Worm (Caenorhabditis elegans) whole organism, mixed stage, embryonic: Measurements from ENCODE around the gene B0393.9.
"Not testable (repeated sequence)": the region's sequence is repeated elsewhere in the genome, so short reads cannot be mapped to it uniquely, and the experiment has no call there.

ENCODE experiments used
- bed-3 ChIP-seq: fragments of 200-800 bp; sonication (Bioruptor generic); optimal IDR thresholded peaks from 3 replicates; lab custom pipeline; 2018; ENCODE audit warnings: mild to moderate bottlenecking, missing genetic modification characterization, moderate library complexity, missing compliant biosample characterization
- blmp-1 ChIP-seq: fragments of 150-350 bp; optimal IDR thresholded peaks from 2 replicates; lab custom pipeline; 2014; ENCODE audit warnings: missing biosample characterization, missing genetic modification characterization
- ceh-39 ChIP-seq: fragments of 150-350 bp; optimal IDR thresholded peaks from 2 replicates; lab custom pipeline; 2014; ENCODE audit warnings: missing biosample characterization, missing genetic modification characterization
- ceh-43 ChIP-seq: fragments of 200-800 bp; sonication (Bioruptor generic); optimal IDR thresholded peaks from 2 replicates; lab custom pipeline; 2018; ENCODE audit warnings: mild to moderate bottlenecking, missing genetic modification characterization, moderate library complexity, missing compliant biosample characterization
- ces-1 ChIP-seq: fragments of 150-350 bp; optimal IDR thresholded peaks from 2 replicates; lab custom pipeline; 2014; ENCODE audit warnings: missing biosample characterization, missing genetic modification reagents, missing genetic modification characterization
- cnd-1 ChIP-seq: fragments of 200-800 bp; sonication (Bioruptor generic); optimal IDR thresholded peaks from 2 replicates; lab custom pipeline; 2018; ENCODE audit warnings: mild to moderate bottlenecking, missing genetic modification characterization, missing compliant biosample characterization
- drap-1 ChIP-seq: fragments of 200-800 bp; sonication (Bioruptor generic); optimal IDR thresholded peaks from 3 replicates; lab custom pipeline; 2018; ENCODE audit warnings: mild to moderate bottlenecking, missing genetic modification characterization, missing compliant biosample characterization
- elt-1 ChIP-seq: sonication (generic microtip); optimal IDR thresholded peaks from 2 replicates; lab custom pipeline; 2017; ENCODE audit warnings: missing genetic modification characterization, mild to moderate bottlenecking, missing compliant biosample characterization, antibody characterized with exemption, moderate library complexity, borderline replicate concordance; ENCODE audit not compliant: insufficient read depth
- elt-3 ChIP-seq: fragments of 150-350 bp; optimal IDR thresholded peaks from 2 replicates; lab custom pipeline; 2014; ENCODE audit warnings: missing biosample characterization, missing genetic modification characterization
- flh-1 ChIP-seq: fragments of 200-800 bp; sonication (Bioruptor generic); optimal IDR thresholded peaks from 2 replicates; lab custom pipeline; 2018; ENCODE audit warnings: mild to moderate bottlenecking, missing genetic modification characterization, moderate library complexity, missing compliant biosample characterization
- hlh-1 ChIP-seq: fragments of 150-350 bp; optimal IDR thresholded peaks from 2 replicates; lab custom pipeline; 2014; ENCODE audit warnings: missing biosample characterization, missing genetic modification reagents, missing genetic modification characterization
- lin-13 ChIP-seq: fragments of 150-350 bp; optimal IDR thresholded peaks from 2 replicates; lab custom pipeline; 2014; ENCODE audit warnings: missing biosample characterization, missing genetic modification characterization
- lsy-2 ChIP-seq: fragments of 150-350 bp; optimal IDR thresholded peaks from 2 replicates; lab custom pipeline; 2014; ENCODE audit warnings: missing biosample characterization, missing genetic modification characterization
- mab-5 ChIP-seq: fragments of 150-350 bp; optimal IDR thresholded peaks from 2 replicates; lab custom pipeline; 2014; ENCODE audit warnings: missing biosample characterization, missing genetic modification characterization
- mep-1 ChIP-seq: fragments of 150-350 bp; optimal IDR thresholded peaks from 2 replicates; lab custom pipeline; 2017; ENCODE audit warnings: missing biosample characterization, missing genetic modification reagents, missing genetic modification characterization, inconsistent platforms
- mls-2 ChIP-seq: sonication (generic microtip); optimal IDR thresholded peaks from 2 replicates; lab custom pipeline; 2016; ENCODE audit warnings: mild to moderate bottlenecking, missing genetic modification characterization, moderate library complexity, missing compliant biosample characterization
- nhr-2 ChIP-seq: fragments of 150-350 bp; optimal IDR thresholded peaks from 2 replicates; lab custom pipeline; 2014; ENCODE audit warnings: missing biosample characterization, missing genetic modification characterization
- nhr-237 ChIP-seq: fragments of 150-350 bp; optimal IDR thresholded peaks from 2 replicates; lab custom pipeline; 2014; ENCODE audit warnings: missing biosample characterization, missing genetic modification characterization
- nhr-28 ChIP-seq: fragments of 150-350 bp; optimal IDR thresholded peaks from 2 replicates; lab custom pipeline; 2014; ENCODE audit warnings: missing biosample characterization, missing genetic modification characterization
- nhr-76 ChIP-seq: sonication (generic microtip); optimal IDR thresholded peaks from 2 replicates; lab custom pipeline; 2017; ENCODE audit warnings: missing biosample characterization, missing genetic modification characterization
- pha-4 ChIP-seq: fragments of 150-350 bp; optimal IDR thresholded peaks from 2 replicates; lab custom pipeline; 2018; ENCODE audit warnings: missing biosample characterization, missing genetic modification reagents, missing genetic modification characterization
- snpc-4 ChIP-seq: fragments of 150-350 bp; optimal IDR thresholded peaks from 2 replicates; lab custom pipeline; 2014; ENCODE audit warnings: missing biosample characterization, missing genetic modification characterization
- sptf-1 ChIP-seq: sonication (generic microtip); optimal IDR thresholded peaks from 2 replicates; lab custom pipeline; 2017; ENCODE audit warnings: mild to moderate bottlenecking, missing genetic modification characterization, moderate library complexity, missing compliant biosample characterization
- unc-120 ChIP-seq: sonication (generic microtip); optimal IDR thresholded peaks from 2 replicates; lab custom pipeline; 2017; ENCODE audit warnings: missing genetic modification characterization, missing compliant biosample characterization; ENCODE audit not compliant: poor library complexity, severe bottlenecking
- ztf-11 ChIP-seq: fragments of 150-350 bp; optimal IDR thresholded peaks from 2 replicates; lab custom pipeline; 2014; ENCODE audit warnings: missing biosample characterization, missing genetic modification characterization

B0393.9 gene

DNA sequence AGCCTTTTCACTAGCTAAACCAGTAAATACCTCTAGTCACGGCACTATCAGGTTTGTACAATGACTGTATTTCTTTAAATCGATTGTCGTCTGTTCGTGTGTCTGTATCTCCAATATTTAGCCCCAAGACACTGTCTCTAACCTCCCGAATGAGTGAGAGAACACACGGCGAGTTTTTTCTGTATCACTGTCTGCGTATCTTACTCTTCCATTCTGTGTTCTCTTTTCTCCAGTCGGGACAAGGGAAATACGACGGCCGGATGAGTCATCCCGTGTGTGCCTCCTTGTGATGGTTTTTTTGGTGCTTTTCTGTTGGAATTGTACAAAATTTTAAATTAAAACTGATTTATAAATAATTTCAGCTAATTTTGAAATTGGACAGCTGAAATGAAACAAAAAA lies 16.1 kb upstream of the B0393.9 start:
- TF ChIP-seq ceh-39, result peak; percentile 69
- TF ChIP-seq nhr-2 (tag; lab: Kevin White, UChicago), result peak; percentile 31
- TF ChIP-seq mep-1 (tag; lab: Kevin White, UChicago), result peak; percentile 42
- TF ChIP-seq elt-1 (tag; lab: Kevin White, UChicago), result no peak
- TF ChIP-seq lsy-2 (tag; lab: Kevin White, UChicago), result peak; percentile 14
- TF ChIP-seq pha-4, result peak; percentile 68
- TF ChIP-seq hlh-1 (tag; lab: Kevin White, UChicago), result peak; percentile 16
- peak; percentile 68 for TF ChIP-seq nhr-237 (tag; lab: Kevin White, UChicago)
- no peak for TF ChIP-seq drap-1 (GFP tag; lab: Kevin White, UChicago)
- TF ChIP-seq, all 35 proteins: peak for 7

- TF ChIP-seq sptf-1 (tag; lab: Kevin White, UChicago) (no peak), mls-2 (no peak), elt-3 (tag; lab: Kevin White, UChicago) (no peak), bed-3 (GFP tag; lab: Kevin White, UChicago) (no peak), ces-1 (GFP tag; lab: Kevin White, UChicago) (no peak), mab-5 (tag; lab: Kevin White, UChicago) (no peak), cnd-1 (tag; lab: Kevin White, UChicago) (no peak), ztf-11 (tag; lab: Kevin White, UChicago) (no peak), pha-4 (no peak), nhr-28 (no peak), lsy-2 (tag; lab: Kevin White, UChicago) (no peak), blmp-1 (tag; lab: Kevin White, UChicago) (no peak), hlh-1 (tag; lab: Kevin White, UChicago) (no peak), elt-1 (tag; lab: Kevin White, UChicago) (no peak)
Observed at ce11 chrIII:4792560-4793136, 12.7 kb upstream of the B0393.9 start, which contains the start of gene mip-1. TSS of gene mip-1 (plus strand) at chrIII:4793086.

- TF ChIP-seq hlh-1 (tag; lab: Kevin White, UChicago) (no peak), mab-5 (tag; lab: Kevin White, UChicago) (no peak), elt-1 (tag; lab: Kevin White, UChicago) (no peak), sptf-1 (tag; lab: Kevin White, UChicago) (no peak), elt-3 (tag; lab: Kevin White, UChicago) (no peak), nhr-237 (tag; lab: Kevin White, UChicago) (no peak), blmp-1 (tag; lab: Kevin White, UChicago) (no peak), ceh-43 (GFP tag; lab: Kevin White, UChicago) (no peak), snpc-4 (no peak), nhr-28 (no peak), flh-1 (GFP tag; lab: Kevin White, UChicago) (no peak), mep-1 (tag; lab: Kevin White, UChicago) (no peak)
- TF ChIP-seq, all 35 proteins: peak for 0
Observed at ce11 chrIII:4785714-4786113, 5.8 kb upstream of the B0393.9 start, which contains the start of gene mel-28. TSS of gene mel-28 (plus strand) at chrIII:4786080.

- TF ChIP-seq elt-3 (tag; lab: Kevin White, UChicago); elt-1 (tag; lab: Kevin White, UChicago); pha-4: not testable (repeated sequence)
Observed at ce11 chrIII:4785131-4785530, 5.2 kb upstream of the B0393.9 start, which contains the start of gene enu-3.2. TSS of gene enu-3.2 (minus strand) at chrIII:4785235.

DNA sequence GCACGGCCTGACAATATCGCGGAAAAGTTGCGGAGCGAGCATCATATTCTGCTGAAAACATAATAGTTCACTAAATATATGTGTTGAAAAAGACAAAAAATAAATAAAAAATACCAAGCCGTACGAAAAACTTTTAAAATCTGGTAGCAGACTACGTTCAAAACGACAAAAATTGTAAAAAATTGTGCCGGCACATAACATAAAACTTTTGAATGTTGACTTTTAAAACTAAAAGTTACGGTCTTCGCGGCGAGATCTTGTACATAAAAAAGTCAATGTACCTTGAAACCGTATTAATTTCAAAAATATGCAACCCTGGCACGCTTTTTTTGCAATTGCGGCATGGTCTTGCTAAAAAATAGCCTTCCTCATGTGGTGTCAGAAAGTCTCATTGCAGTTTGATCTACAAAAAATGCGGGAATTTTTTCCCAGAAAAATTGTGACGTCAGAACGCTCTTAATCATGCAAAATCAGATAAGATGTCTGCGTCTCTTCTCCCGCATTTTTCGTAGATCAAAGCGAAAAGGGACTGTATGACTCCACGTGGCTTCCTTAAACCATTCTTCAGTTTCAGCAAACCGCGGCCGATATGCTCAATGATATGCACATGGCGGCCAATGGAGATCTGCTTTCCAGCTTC lies 2.1 kb upstream of the B0393.9 start, which contains the start of the genes gex-5 and C38D4.10:
Gene gex-5, minus strand, starts transcription at position 51 of the 640 bp plus-strand sequence.
Gene C38D4.10, plus strand, starts transcription at position 590 of the 640 bp plus-strand sequence.
- TF ChIP-seq nhr-76; unc-120 (tag; lab: Kevin White, UChicago); snpc-4: not testable (repeated sequence)
- TF ChIP-seq, all 35 proteins: peak for 0; not testable (repeated sequence) for 35

DNA sequence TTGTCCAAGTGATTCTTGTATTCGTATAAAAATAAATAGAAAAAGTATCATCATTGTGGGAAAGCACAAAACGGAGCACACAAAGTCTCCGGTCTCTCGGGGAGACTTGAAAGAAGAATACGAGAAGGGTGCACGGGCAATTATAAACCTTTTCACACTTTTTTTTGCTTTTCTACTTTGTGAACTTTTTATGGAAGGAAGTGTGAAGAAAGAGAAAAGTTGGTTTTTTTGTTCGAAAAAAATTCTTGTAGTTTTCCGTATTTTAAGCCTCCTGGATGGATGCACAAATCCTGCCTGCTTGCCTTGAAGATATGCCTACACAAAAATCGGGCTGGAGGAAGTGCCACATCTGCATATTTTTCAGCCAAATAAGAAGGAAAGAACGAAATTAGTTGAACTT lies 2.0 kb downstream of the B0393.9 start, which contains the start of gene B0393.7:
Gene B0393.7, minus strand, starts transcription at position 101 of the 400 bp plus-strand sequence.
- TF ChIP-seq hlh-1 (tag; lab: Kevin White, UChicago), result no peak
- TF ChIP-seq lin-13 (tag; lab: Kevin White, UChicago), result no peak
